Fruit fly (Drosophila melanogaster) S2 (cell line): ENCODE results near the gene CG14062.

Experiments used
- CG8478 ChIP-seq: fragments of >200 bp; optimal IDR thresholded peaks from 2 replicates; lab custom pipeline; 2018
- CTCF ChIP-seq, 2 experiments: fragments of >200 bp; optimal IDR thresholded peaks; 2 replicates each; lab custom pipeline; 2018

DNA sequence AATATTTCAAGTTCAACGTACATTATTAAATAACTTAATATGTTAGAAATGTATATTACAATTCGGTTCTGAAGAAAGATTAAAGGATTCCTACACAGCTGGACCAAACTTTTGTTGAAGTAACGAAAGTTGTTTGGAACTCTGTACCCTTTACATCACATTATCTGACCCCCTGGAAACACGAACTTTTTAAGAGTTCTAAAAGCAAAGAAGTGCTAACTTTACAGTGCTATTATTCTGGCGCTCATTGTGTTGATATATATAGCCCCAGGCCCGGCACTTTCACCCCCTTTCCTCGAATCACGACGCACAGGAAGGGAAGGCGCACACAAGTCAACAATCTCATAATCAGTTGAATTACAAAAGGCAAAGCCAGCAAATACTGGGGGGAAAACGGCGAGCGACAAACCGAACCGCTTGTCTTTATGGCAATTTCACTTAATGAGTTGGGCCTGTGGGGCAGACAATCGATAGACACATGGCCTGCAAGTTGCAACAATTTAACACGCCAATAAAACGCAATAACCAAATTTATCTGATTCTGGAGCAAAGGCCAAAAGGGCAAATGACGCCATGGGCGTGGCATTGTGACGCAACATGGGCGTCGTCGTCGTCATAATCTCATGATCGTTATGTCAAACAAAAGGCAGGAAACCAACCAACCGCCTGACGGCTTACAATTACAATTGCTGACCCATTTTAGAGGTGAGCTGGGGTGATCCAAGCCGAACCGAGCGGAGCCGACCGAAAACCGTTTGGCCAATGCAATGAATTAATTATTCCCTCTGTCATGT, 13.3 kb downstream of the CG14062 start:
- TF ChIP-seq CTCF (optimal IDR thresholded peaks at IDR 0.05; lab: Kevin White, UChicago) (no peak), CG8478 (no peak)
